Worm (Caenorhabditis elegans) whole organism, midembryonic: ENCODE data around the gene bgnt-1.3.

ENCODE experiments used
- T22C8.4 ChIP-seq: fragments of 200-800 bp; sonication (Bioruptor generic); IDR thresholded peaks from 2 replicates; pipeline ENCODE4 v1.3.6; 2022; ENCODE audit warnings: missing genetic modification characterization, missing compliant biosample characterization
- cog-1 ChIP-seq: sonication (generic microtip); optimal IDR thresholded peaks from 2 replicates; lab custom pipeline; 2016; ENCODE audit warnings: missing genetic modification characterization, missing compliant biosample characterization
- flt-1 ChIP-seq: fragments of 200-800 bp; sonication (Bioruptor generic); IDR thresholded peaks from 2 replicates; pipeline ENCODE4 v1.3.6; 2022; ENCODE audit warnings: missing genetic modification characterization, missing compliant biosample characterization
- klf-2 ChIP-seq: fragments of 200-800 bp; sonication (Bioruptor generic); conservative IDR thresholded peaks from 2 replicates; pipeline ENCODE4 v1.3.6; 2022; ENCODE audit warnings: missing genetic modification reagents, missing genetic modification characterization, missing compliant biosample characterization
- med-1 ChIP-seq: sonication (generic microtip); optimal IDR thresholded peaks from 2 replicates; lab custom pipeline; 2017; ENCODE audit warnings: missing genetic modification characterization, mild to moderate bottlenecking, missing compliant biosample characterization, antibody characterized with exemption, missing genetic modification reagents; ENCODE audit not compliant: insufficient read depth
- ref-1 ChIP-seq: fragments of 200-800 bp; sonication (Bioruptor generic); conservative IDR thresholded peaks from 2 replicates; pipeline ENCODE4 v1.3.6; 2022; ENCODE audit warnings: missing genetic modification reagents, missing genetic modification characterization, missing compliant biosample characterization
- tab-1 ChIP-seq: fragments of 200-800 bp; sonication (Bioruptor generic); IDR thresholded peaks from 2 replicates; pipeline ENCODE4 v1.3.6; 2022; ENCODE audit warnings: missing genetic modification characterization, missing compliant biosample characterization
- ztf-23 ChIP-seq: fragments of 200-800 bp; sonication (Bioruptor generic); IDR thresholded peaks from 2 replicates; pipeline ENCODE4 v1.3.6; 2022; ENCODE audit warnings: missing genetic modification reagents, missing genetic modification characterization, missing compliant biosample characterization
- ztf-29 ChIP-seq: fragments of 200-800 bp; sonication (Bioruptor generic); IDR thresholded peaks from 2 replicates; pipeline ENCODE4 v1.3.6; 2022; ENCODE audit warnings: missing genetic modification reagents, missing genetic modification characterization, missing compliant biosample characterization

Gene bgnt-1.3

ce11 chrV:16256395-16256794, at the start of gene bgnt-1.3:
Gene bgnt-1.3, minus strand, starts transcription at chrV:16256495.
- TF ChIP-seq T22C8.4 (GFP tag; lab: Robert Waterston, UW) (no peak), tab-1 (no peak), med-1 (GFP tag; lab: Kevin White, UChicago) (no peak), cog-1 (tag; lab: Kevin White, UChicago) (no peak), ztf-23 (GFP tag; lab: Robert Waterston, UW) (no peak), klf-2 (GFP tag; lab: Robert Waterston, UW) (no peak), ref-1 (no peak), ztf-29 (GFP tag; lab: Robert Waterston, UW) (no peak), flt-1 (GFP tag; lab: Robert Waterston, UW) (no peak)

DNA sequence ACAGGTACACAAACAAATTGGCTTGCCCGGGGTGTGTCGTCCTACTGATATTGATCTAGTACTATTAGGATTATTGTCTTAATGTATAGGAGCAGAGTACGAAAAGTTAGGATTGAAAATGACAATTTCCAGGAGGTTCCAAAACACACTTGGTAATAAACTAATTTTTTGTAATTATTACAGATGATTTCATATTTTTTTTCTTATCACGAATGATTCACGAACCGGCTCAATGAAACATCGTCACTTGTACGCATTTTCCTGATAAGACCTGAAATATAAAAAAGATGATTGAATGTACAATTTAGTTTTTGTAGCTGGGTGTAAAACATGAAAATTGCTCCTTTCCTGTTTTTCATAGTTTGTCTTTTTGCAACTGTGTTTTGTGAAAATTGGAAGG, 46.1 kb upstream of the bgnt-1.3 start, which contains the start of the genes C31A11.13 and oac-6:
C31A11.13 (minus strand) TSS at position 113 of the 400 bp plus-strand sequence.
oac-6 (plus strand) TSS at position 279 of the 400 bp plus-strand sequence.
- TF ChIP-seq klf-2 (GFP tag; lab: Robert Waterston, UW) (no peak), ztf-23 (GFP tag; lab: Robert Waterston, UW) (no peak), cog-1 (tag; lab: Kevin White, UChicago) (no peak), flt-1 (GFP tag; lab: Robert Waterston, UW) (no peak), med-1 (GFP tag; lab: Kevin White, UChicago) (no peak), T22C8.4 (GFP tag; lab: Robert Waterston, UW) (no peak), ref-1 (no peak), tab-1 (no peak), ztf-29 (GFP tag; lab: Robert Waterston, UW) (no peak)

ce11 chrV:16300276-16300675, 44.0 kb upstream of the bgnt-1.3 start, which contains the start of gene srbc-82:
Gene srbc-82, plus strand, starts transcription at chrV:16300576.
- TF ChIP-seq tab-1 = no peak
- no peak for TF ChIP-seq klf-2 (GFP tag; lab: Robert Waterston, UW)
- TF ChIP-seq ztf-29 (GFP tag; lab: Robert Waterston, UW) = no peak
- no peak for TF ChIP-seq med-1 (GFP tag; lab: Kevin White, UChicago)
- TF ChIP-seq ztf-23 (GFP tag; lab: Robert Waterston, UW) = no peak
- no peak for TF ChIP-seq ref-1
- no peak for TF ChIP-seq T22C8.4 (GFP tag; lab: Robert Waterston, UW)
- TF ChIP-seq cog-1 (tag; lab: Kevin White, UChicago) = no peak
- TF ChIP-seq flt-1 (GFP tag; lab: Robert Waterston, UW) = no peak

DNA sequence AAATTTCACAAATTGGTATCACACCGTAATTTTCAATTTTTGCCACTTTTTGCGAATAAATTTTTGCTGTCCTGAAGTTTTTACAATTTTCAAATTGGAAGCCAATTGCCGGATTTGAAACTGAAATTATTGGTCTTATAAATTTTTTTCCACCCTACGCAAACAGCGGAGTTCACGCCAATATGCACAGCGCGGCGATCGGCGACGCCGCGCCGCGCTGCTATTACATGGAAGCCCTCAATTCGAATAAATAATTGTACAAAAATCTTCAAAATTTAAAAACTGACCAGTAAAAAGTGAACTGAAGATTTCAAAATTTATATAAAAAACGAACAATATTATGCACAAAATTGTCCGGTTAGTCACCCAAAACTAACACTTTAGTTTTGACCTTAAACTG, 43.5 kb upstream of the bgnt-1.3 start:
- TF ChIP-seq flt-1 (GFP tag; lab: Robert Waterston, UW) = no peak
- TF ChIP-seq T22C8.4 (GFP tag; lab: Robert Waterston, UW) = no peak
- TF ChIP-seq ref-1 = no peak

DNA sequence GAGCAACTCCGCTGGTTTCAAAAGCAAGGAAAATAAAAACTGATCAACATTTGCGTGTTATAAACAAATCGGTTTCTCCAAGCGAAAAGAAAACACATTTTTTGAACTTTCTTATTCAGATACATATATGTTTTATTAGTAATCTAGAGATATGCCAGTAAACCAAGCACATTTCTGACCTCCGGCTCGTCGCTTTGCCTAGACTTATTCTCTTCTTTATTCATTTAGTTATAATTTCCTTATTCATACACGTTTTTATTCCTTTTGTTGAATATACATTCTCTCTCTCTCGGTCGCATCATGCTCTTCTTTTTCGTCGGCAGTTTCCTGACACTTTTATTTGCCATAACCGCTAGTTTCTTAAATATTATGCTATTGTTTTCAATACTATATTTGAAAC, 42.4 kb upstream of the bgnt-1.3 start, which contains the start of gene srbc-84:
srbc-84 (plus strand) TSS at position 301 of the 400 bp plus-strand sequence.
- TF ChIP-seq flt-1 (GFP tag; lab: Robert Waterston, UW) (no peak), med-1 (GFP tag; lab: Kevin White, UChicago) (no peak), ref-1 (no peak), T22C8.4 (GFP tag; lab: Robert Waterston, UW) (no peak), ztf-29 (GFP tag; lab: Robert Waterston, UW) (no peak), cog-1 (tag; lab: Kevin White, UChicago) (no peak), tab-1 (no peak), klf-2 (GFP tag; lab: Robert Waterston, UW) (no peak), ztf-23 (GFP tag; lab: Robert Waterston, UW) (no peak)

- TF ChIP-seq flt-1 (GFP tag; lab: Robert Waterston, UW) = no peak
- TF ChIP-seq cog-1 (tag; lab: Kevin White, UChicago) = no peak
- no peak for TF ChIP-seq ztf-23 (GFP tag; lab: Robert Waterston, UW)
- TF ChIP-seq ref-1 = no peak
- TF ChIP-seq klf-2 (GFP tag; lab: Robert Waterston, UW) = no peak
- TF ChIP-seq T22C8.4 (GFP tag; lab: Robert Waterston, UW) = no peak
- TF ChIP-seq tab-1 = no peak
Measured at ce11 chrV:16297070-16297469, 40.8 kb upstream of the bgnt-1.3 start, which contains the start of gene srbc-83. Gene srbc-83, plus strand, starts transcription at chrV:16297370.

DNA sequence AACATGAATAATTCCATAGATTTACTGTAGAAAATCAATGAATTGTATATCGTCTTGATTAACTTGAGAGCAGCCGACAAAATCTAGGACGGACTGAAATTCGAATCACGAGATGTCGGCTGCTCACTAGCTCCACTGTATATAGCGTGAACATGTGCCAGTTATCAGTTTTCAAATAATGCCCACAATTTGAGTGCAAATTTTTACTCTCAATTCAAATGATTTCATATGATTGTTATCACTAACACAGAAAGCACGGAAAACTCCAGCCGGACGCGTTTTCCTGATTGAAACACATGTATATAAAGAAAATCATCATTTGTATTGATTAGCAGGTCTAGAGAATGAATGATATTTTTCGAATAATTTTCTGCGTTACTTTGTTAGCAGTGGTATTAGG, 36.1 kb upstream of the bgnt-1.3 start, which contains the start of gene oac-5:
oac-5 (plus strand) TSS at position 301 of the 400 bp plus-strand sequence.
- no peak for TF ChIP-seq ztf-29 (GFP tag; lab: Robert Waterston, UW)
- TF ChIP-seq T22C8.4 (GFP tag; lab: Robert Waterston, UW) = no peak
- no peak for TF ChIP-seq med-1 (GFP tag; lab: Kevin White, UChicago)
- TF ChIP-seq cog-1 (tag; lab: Kevin White, UChicago) = no peak
- TF ChIP-seq ztf-23 (GFP tag; lab: Robert Waterston, UW) = no peak
- no peak for TF ChIP-seq flt-1 (GFP tag; lab: Robert Waterston, UW)
- TF ChIP-seq ref-1 = no peak
- TF ChIP-seq klf-2 (GFP tag; lab: Robert Waterston, UW) = no peak

ce11 chrV:16287619-16288018, 31.3 kb upstream of the bgnt-1.3 start, which contains the start of gene F28G4.3:
Gene F28G4.3, minus strand, starts transcription at chrV:16287719.
- TF ChIP-seq tab-1 = no peak
- TF ChIP-seq flt-1 (GFP tag; lab: Robert Waterston, UW) = no peak
- no peak for TF ChIP-seq ref-1
- TF ChIP-seq med-1 (GFP tag; lab: Kevin White, UChicago) = no peak
- TF ChIP-seq klf-2 (GFP tag; lab: Robert Waterston, UW) = no peak
- no peak for TF ChIP-seq ztf-23 (GFP tag; lab: Robert Waterston, UW)
- no peak for TF ChIP-seq cog-1 (tag; lab: Kevin White, UChicago)
- no peak for TF ChIP-seq T22C8.4 (GFP tag; lab: Robert Waterston, UW)
- TF ChIP-seq ztf-29 (GFP tag; lab: Robert Waterston, UW) = no peak

- no peak for TF ChIP-seq flt-1 (GFP tag; lab: Robert Waterston, UW)
- no peak for TF ChIP-seq med-1 (GFP tag; lab: Kevin White, UChicago)
- no peak for TF ChIP-seq tab-1
- no peak for TF ChIP-seq ztf-29 (GFP tag; lab: Robert Waterston, UW)
- no peak for TF ChIP-seq cog-1 (tag; lab: Kevin White, UChicago)
Measured at ce11 chrV:16285794-16286193, 29.5 kb upstream of the bgnt-1.3 start, which contains the start of gene F28G4.4. Gene F28G4.4, minus strand, starts transcription at chrV:16285894.
